Worm (Caenorhabditis elegans) whole organism, L3 larva: Measurements from ENCODE around the gene F18A11.5.
A peak's percentile ranks its signal among the peaks of the same experiment; 100 is the strongest.

ENCODE experiments used
- ZK546.5 ChIP-seq: sonication (generic microtip); optimal IDR thresholded peaks from 2 replicates; lab custom pipeline; 2017; ENCODE audit warnings: missing biosample characterization, missing genetic modification characterization
- aly-2 ChIP-seq: fragments of 150-350 bp; optimal IDR thresholded peaks from 2 replicates; lab custom pipeline; 2014; ENCODE audit warnings: missing biosample characterization, missing genetic modification characterization
- ama-1 ChIP-seq: fragments of 150-350 bp; optimal IDR thresholded peaks from 2 replicates; lab custom pipeline; 2018
- ceh-16 ChIP-seq: sonication (generic microtip); optimal IDR thresholded peaks from 2 replicates; lab custom pipeline; 2017; ENCODE audit warnings: missing biosample characterization, missing genetic modification characterization
- ceh-28 ChIP-seq: fragments of 150-350 bp; optimal IDR thresholded peaks from 2 replicates; lab custom pipeline; 2014; ENCODE audit warnings: missing biosample characterization, missing genetic modification reagents, missing genetic modification characterization
- ceh-82 ChIP-seq: fragments of 150-350 bp; optimal IDR thresholded peaks from 2 replicates; lab custom pipeline; 2014; ENCODE audit warnings: missing biosample characterization, missing genetic modification characterization
- ceh-9 ChIP-seq: sonication (generic microtip); optimal IDR thresholded peaks from 2 replicates; lab custom pipeline; 2018; ENCODE audit warnings: missing biosample characterization, missing genetic modification characterization
- daf-12 ChIP-seq: fragments of 150-350 bp; optimal IDR thresholded peaks from 2 replicates; lab custom pipeline; 2014; ENCODE audit warnings: missing biosample characterization, missing genetic modification reagents, missing genetic modification characterization
- egl-27 ChIP-seq: sonication (generic microtip); optimal IDR thresholded peaks from 4 replicates; lab custom pipeline; 2017; ENCODE audit warnings: missing biosample characterization, missing genetic modification reagents, missing genetic modification characterization
- elt-1 ChIP-seq: fragments of 150-350 bp; optimal IDR thresholded peaks from 2 replicates; lab custom pipeline; 2014; ENCODE audit warnings: missing biosample characterization, missing genetic modification characterization
- elt-2 ChIP-seq: sonication (generic microtip); optimal IDR thresholded peaks from 2 replicates; lab custom pipeline; 2016; ENCODE audit warnings: missing genetic modification reagents, mild to moderate bottlenecking, missing genetic modification characterization, missing compliant biosample characterization
- elt-3 ChIP-seq, 3 experiments: fragments of 150-350 bp in 1 of 3; sonication (generic microtip) in 2 of 3; optimal IDR thresholded peaks; 2 replicates in 2 of 3; 4 replicates in 1 of 3; lab custom pipeline; 2014 to 2017; ENCODE audit warnings: missing biosample characterization in 3 of 3, missing genetic modification characterization in 3 of 3
- eor-1 ChIP-seq, 2 experiments: fragments of 150-350 bp; optimal IDR thresholded peaks; 2 replicates each; lab custom pipeline; 2014 to 2018; ENCODE audit warnings: missing biosample characterization in 2 of 2, missing genetic modification characterization in 2 of 2
- fkh-10 ChIP-seq: sonication (generic microtip); optimal IDR thresholded peaks from 2 replicates; lab custom pipeline; 2017; ENCODE audit warnings: missing biosample characterization, missing genetic modification reagents, missing genetic modification characterization
- fos-1 ChIP-seq: fragments of 150-350 bp; optimal IDR thresholded peaks from 2 replicates; lab custom pipeline; 2014; ENCODE audit warnings: missing biosample characterization, missing genetic modification characterization
- hmg-11 ChIP-seq: sonication (generic microtip); optimal IDR thresholded peaks from 2 replicates; lab custom pipeline; 2016; ENCODE audit warnings: missing genetic modification characterization, missing compliant biosample characterization
- jun-1 ChIP-seq: fragments of 150-350 bp; optimal IDR thresholded peaks from 2 replicates; lab custom pipeline; 2014; ENCODE audit warnings: missing biosample characterization, missing genetic modification reagents, missing genetic modification characterization
- lin-15B ChIP-seq: fragments of 150-350 bp; optimal IDR thresholded peaks from 2 replicates; lab custom pipeline; 2014; ENCODE audit warnings: missing biosample characterization, missing genetic modification characterization
- lin-39 ChIP-seq: fragments of 150-350 bp; optimal IDR thresholded peaks from 2 replicates; lab custom pipeline; 2018; ENCODE audit warnings: missing biosample characterization, missing genetic modification reagents, missing genetic modification characterization
- lsy-12 ChIP-seq: sonication (generic microtip); optimal IDR thresholded peaks from 2 replicates; lab custom pipeline; 2016; ENCODE audit warnings: mild to moderate bottlenecking, missing genetic modification characterization, missing compliant biosample characterization
- mdl-1 ChIP-seq: fragments of 150-350 bp; optimal IDR thresholded peaks from 2 replicates; lab custom pipeline; 2014; ENCODE audit warnings: missing biosample characterization, missing genetic modification characterization
- mml-1 ChIP-seq: fragments of 150-350 bp; sonication (generic microtip); optimal IDR thresholded peaks from 3 replicates; lab custom pipeline; 2014; ENCODE audit warnings: missing biosample characterization, missing genetic modification characterization
- nfya-1 ChIP-seq: sonication (generic microtip); optimal IDR thresholded peaks from 2 replicates; lab custom pipeline; 2017; ENCODE audit warnings: missing genetic modification characterization, mild to moderate bottlenecking, missing compliant biosample characterization, antibody characterized with exemption, moderate library complexity; ENCODE audit not compliant: insufficient read depth
- nhr-23 ChIP-seq: fragments of 150-350 bp; optimal IDR thresholded peaks from 2 replicates; lab custom pipeline; 2014; ENCODE audit warnings: missing biosample characterization, missing genetic modification reagents, missing genetic modification characterization
- nhr-237 ChIP-seq: fragments of 150-350 bp; optimal IDR thresholded peaks from 2 replicates; lab custom pipeline; 2014; ENCODE audit warnings: missing biosample characterization, missing genetic modification characterization
- nhr-43 ChIP-seq: sonication (generic microtip); optimal IDR thresholded peaks from 2 replicates; lab custom pipeline; 2016; ENCODE audit warnings: mild to moderate bottlenecking, missing genetic modification characterization, missing compliant biosample characterization; ENCODE audit not compliant: poor library complexity, severe bottlenecking
- nhr-67 ChIP-seq: fragments of 150-350 bp; optimal IDR thresholded peaks from 2 replicates; lab custom pipeline; 2014; ENCODE audit warnings: missing biosample characterization, missing genetic modification characterization
- nhr-76 ChIP-seq: fragments of 150-350 bp; sonication (generic microtip); optimal IDR thresholded peaks from 5 replicates; lab custom pipeline; 2014; ENCODE audit warnings: missing biosample characterization, missing genetic modification characterization
- pha-4 ChIP-seq: fragments of 150-350 bp; optimal IDR thresholded peaks from 2 replicates; lab custom pipeline; 2014; ENCODE audit warnings: missing biosample characterization, missing genetic modification reagents, missing genetic modification characterization
- pqm-1 ChIP-seq: fragments of 150-350 bp; optimal IDR thresholded peaks from 2 replicates; lab custom pipeline; 2017; ENCODE audit warnings: missing biosample characterization, missing genetic modification characterization, inconsistent platforms
- sea-2 ChIP-seq: fragments of 150-350 bp; sonication (generic microtip); optimal IDR thresholded peaks from 4 replicates; lab custom pipeline; 2014; ENCODE audit warnings: missing biosample characterization, missing genetic modification reagents, missing genetic modification characterization
- skn-1 ChIP-seq: fragments of 150-350 bp; optimal IDR thresholded peaks from 2 replicates; lab custom pipeline; 2014; ENCODE audit warnings: missing biosample characterization, missing genetic modification characterization
- snpc-4 ChIP-seq: fragments of 150-350 bp; optimal IDR thresholded peaks from 2 replicates; lab custom pipeline; 2014; ENCODE audit warnings: missing biosample characterization, missing genetic modification characterization
- tbx-2 ChIP-seq: sonication (generic microtip); optimal IDR thresholded peaks from 2 replicates; lab custom pipeline; 2016; ENCODE audit warnings: mild to moderate bottlenecking, missing genetic modification characterization, missing compliant biosample characterization
- unc-39 ChIP-seq: sonication (generic microtip); optimal IDR thresholded peaks from 4 replicates; lab custom pipeline; 2017; ENCODE audit warnings: missing biosample characterization, missing genetic modification characterization
- unc-62 ChIP-seq: fragments of 150-350 bp; sonication (generic microtip); optimal IDR thresholded peaks from 4 replicates; lab custom pipeline; 2014; ENCODE audit warnings: missing biosample characterization, missing genetic modification reagents, missing genetic modification characterization
- zag-1 ChIP-seq: fragments of 150-350 bp; optimal IDR thresholded peaks from 2 replicates; lab custom pipeline; 2014; ENCODE audit warnings: missing biosample characterization, missing genetic modification characterization
- ztf-11 ChIP-seq: fragments of 150-350 bp; optimal IDR thresholded peaks from 2 replicates; lab custom pipeline; 2014; ENCODE audit warnings: missing biosample characterization, missing genetic modification characterization
- ztf-4 ChIP-seq: fragments of 150-350 bp; optimal IDR thresholded peaks from 2 replicates; lab custom pipeline; 2014; ENCODE audit warnings: missing biosample characterization, missing genetic modification characterization

F18A11.5 gene

ce11 chrII:12980212-12980611 is 33.9 kb downstream of the F18A11.5 start, which contains the start of gene cyd-1:
Gene cyd-1, plus strand, starts transcription at chrII:12980591.
- TF ChIP-seq ceh-28 (no peak), ztf-4 (tag; lab: Kevin White, UChicago) (no peak), jun-1 (tag; lab: Kevin White, UChicago) (peak; percentile 26), elt-2 (tag; lab: Kevin White, UChicago) (peak; percentile 100), pqm-1 (tag; lab: Kevin White, UChicago) (peak; percentile 85), egl-27 (tag; lab: Kevin White, UChicago) (no peak), ama-1 (no peak), pha-4 (tag; lab: Kevin White, UChicago) (peak; percentile 91)

- TF ChIP-seq ceh-9 (tag; lab: Kevin White, UChicago) (no peak), fkh-10 (GFP tag; lab: Kevin White, UChicago) (no peak)
Measured at ce11 chrII:12978658-12979057, 35.4 kb downstream of the F18A11.5 start.

ce11 chrII:12969622-12970021 is 44.5 kb downstream of the F18A11.5 start, which contains the start of gene Y38F1A.4:
Gene Y38F1A.4, minus strand, starts transcription at chrII:12969722.
- TF ChIP-seq pha-4 (tag; lab: Kevin White, UChicago) (no peak), sea-2 (GFP tag; lab: Kevin White, UChicago) (no peak), lin-15B (no peak), eor-1 (tag; optimal IDR thresholded peaks at IDR 0.05; lab: Kevin White, UChicago) (no peak), nhr-67 (no peak), elt-3 (tag; optimal IDR thresholded peaks at IDR 0.05; lab: Kevin White, UChicago) (no peak), lin-39 (tag; lab: Kevin White, UChicago) (no peak), ztf-4 (tag; lab: Kevin White, UChicago) (no peak), ceh-28 (no peak), unc-39 (tag; lab: Kevin White, UChicago) (no peak), fkh-10 (GFP tag; lab: Kevin White, UChicago) (no peak), fos-1 (tag; lab: Kevin White, UChicago) (no peak), elt-2 (tag; lab: Kevin White, UChicago) (no peak), unc-62 (no peak), nhr-43 (tag; lab: Kevin White, UChicago) (no peak), nfya-1 (tag; lab: Kevin White, UChicago) (no peak)

ce11 chrII:12968448-12968969 is 45.6 kb downstream of the F18A11.5 start:
- TF ChIP-seq mml-1 (tag; lab: Kevin White, UChicago) (no peak), fkh-10 (GFP tag; lab: Kevin White, UChicago) (no peak), nhr-67 (no peak), snpc-4 (no peak), skn-1 (tag; lab: Kevin White, UChicago) (no peak), zag-1 (no peak), pqm-1 (tag; lab: Kevin White, UChicago) (no peak), ztf-11 (no peak), daf-12 (tag; lab: Kevin White, UChicago) (no peak), ztf-4 (tag; lab: Kevin White, UChicago) (no peak), aly-2 (no peak), lsy-12 (tag; lab: Kevin White, UChicago) (no peak), ama-1 (no peak), elt-1 (no peak), tbx-2 (tag; lab: Kevin White, UChicago) (no peak), unc-39 (tag; lab: Kevin White, UChicago) (no peak), elt-3 (tag; optimal IDR thresholded peaks at IDR 0.05; lab: Kevin White, UChicago) (no peak), eor-1 (tag; optimal IDR thresholded peaks at IDR 0.05; lab: Kevin White, UChicago) (no peak), ZK546.5 (tag; lab: Kevin White, UChicago) (no peak), nhr-76 (tag; lab: Kevin White, UChicago) (no peak)

ce11 chrII:12966274-12966673 is 47.8 kb downstream of the F18A11.5 start:
- no peak for TF ChIP-seq nhr-23 (tag; lab: Kevin White, UChicago)
- TF ChIP-seq tbx-2 (tag; lab: Kevin White, UChicago): no peak
- TF ChIP-seq nhr-67: no peak
- no peak for TF ChIP-seq ceh-82 (tag; lab: Kevin White, UChicago)
- no peak for TF ChIP-seq skn-1 (tag; lab: Kevin White, UChicago)
- TF ChIP-seq lin-15B: no peak
- no peak for TF ChIP-seq lin-39 (tag; lab: Kevin White, UChicago)
- no peak for TF ChIP-seq nhr-76 (tag; lab: Kevin White, UChicago)
- TF ChIP-seq ceh-16 (tag; lab: Kevin White, UChicago): no peak
- no peak for TF ChIP-seq nhr-237 (tag; lab: Kevin White, UChicago)
- TF ChIP-seq unc-39 (tag; lab: Kevin White, UChicago): no peak
- no peak for TF ChIP-seq eor-1 (tag; optimal IDR thresholded peaks at IDR 0.05; lab: Kevin White, UChicago)
- TF ChIP-seq hmg-11 (tag; lab: Kevin White, UChicago): no peak
- no peak for TF ChIP-seq ztf-4 (tag; lab: Kevin White, UChicago)
- TF ChIP-seq mdl-1 (tag; lab: Kevin White, UChicago): no peak
- no peak for TF ChIP-seq lsy-12 (tag; lab: Kevin White, UChicago)
- no peak for TF ChIP-seq egl-27 (tag; lab: Kevin White, UChicago)
- TF ChIP-seq elt-1: no peak
